Worm (Caenorhabditis elegans) whole organism, L1 larva: Measurements from ENCODE around the gene C50E3.15.

Experiments used
- C16A3.4 ChIP-seq: fragments of 150-350 bp; optimal IDR thresholded peaks from 2 replicates; lab custom pipeline; 2014; ENCODE audit warnings: missing biosample characterization, missing genetic modification characterization
- F16B12.6 ChIP-seq: fragments of 150-350 bp; optimal IDR thresholded peaks from 2 replicates; lab custom pipeline; 2014; ENCODE audit warnings: missing biosample characterization, missing genetic modification characterization
- Y116A8C.19 ChIP-seq: sonication (generic microtip); optimal IDR thresholded peaks from 2 replicates; lab custom pipeline; 2016; ENCODE audit warnings: missing compliant biosample characterization, missing genetic modification characterization, borderline replicate concordance
- aly-2 ChIP-seq: fragments of 150-350 bp; optimal IDR thresholded peaks from 2 replicates; lab custom pipeline; 2014; ENCODE audit warnings: missing biosample characterization, missing genetic modification characterization
- ama-1 ChIP-seq: fragments of 150-350 bp; optimal IDR thresholded peaks from 2 replicates; lab custom pipeline; 2014
- blmp-1 ChIP-seq: fragments of 150-350 bp; optimal IDR thresholded peaks from 2 replicates; lab custom pipeline; 2014; ENCODE audit warnings: missing biosample characterization, missing genetic modification characterization
- ceh-8 ChIP-seq: fragments of 200-800 bp; sonication (Bioruptor generic); optimal IDR thresholded peaks from 2 replicates; lab custom pipeline; 2018; ENCODE audit warnings: mild to moderate bottlenecking, missing genetic modification characterization, moderate library complexity, missing compliant biosample characterization
- ceh-90 ChIP-seq: sonication (generic microtip); optimal IDR thresholded peaks from 2 replicates; lab custom pipeline; 2016; ENCODE audit warnings: missing genetic modification characterization, missing compliant biosample characterization
- ces-1 ChIP-seq: fragments of 150-350 bp; optimal IDR thresholded peaks from 2 replicates; lab custom pipeline; 2014; ENCODE audit warnings: missing biosample characterization, missing genetic modification reagents, missing genetic modification characterization
- dpl-1 ChIP-seq, 3 experiments: fragments of 150-350 bp in 2 of 3; sonication (generic microtip) in 1 of 3; optimal IDR thresholded peaks; 2 replicates each; lab custom pipeline; 2014 to 2017; ENCODE audit warnings: missing biosample characterization in 3 of 3, missing genetic modification characterization in 3 of 3, missing genetic modification reagents in 3 of 3
- dsc-1 ChIP-seq: sonication (generic microtip); optimal IDR thresholded peaks from 2 replicates; lab custom pipeline; 2016; ENCODE audit warnings: mild to moderate bottlenecking, missing genetic modification characterization, missing compliant biosample characterization
- efl-3 ChIP-seq: fragments of 200-800 bp; sonication (Bioruptor generic); optimal IDR thresholded peaks from 2 replicates; lab custom pipeline; 2018; ENCODE audit warnings: mild to moderate bottlenecking, missing genetic modification characterization, missing compliant biosample characterization
- egl-27 ChIP-seq, 2 experiments: fragments of 150-350 bp in 1 of 2; sonication (generic microtip); optimal IDR thresholded peaks; 3 replicates each; lab custom pipeline; 2017 to 2018; ENCODE audit warnings: missing biosample characterization in 2 of 2, missing genetic modification characterization in 2 of 2, missing genetic modification reagents in 2 of 2
- fkh-10 ChIP-seq: sonication (generic microtip); optimal IDR thresholded peaks from 2 replicates; lab custom pipeline; 2017; ENCODE audit warnings: missing biosample characterization, missing genetic modification reagents, missing genetic modification characterization
- fkh-4 ChIP-seq: sonication (generic microtip); optimal IDR thresholded peaks from 2 replicates; lab custom pipeline; 2016; ENCODE audit warnings: missing compliant biosample characterization, missing genetic modification characterization, borderline replicate concordance
- fos-1 ChIP-seq: fragments of 150-350 bp; optimal IDR thresholded peaks from 2 replicates; lab custom pipeline; 2014; ENCODE audit warnings: missing biosample characterization, missing genetic modification characterization
- grh-1 ChIP-seq: fragments of 200-800 bp; sonication (Bioruptor generic); IDR thresholded peaks from 2 replicates; pipeline ENCODE4 v1.3.6; 2022; ENCODE audit warnings: missing genetic modification reagents, missing genetic modification characterization, missing compliant biosample characterization
- hlh-17 ChIP-seq: fragments of 200-800 bp; sonication (Bioruptor generic); optimal IDR thresholded peaks from 2 replicates; lab custom pipeline; 2018; ENCODE audit warnings: missing genetic modification characterization, mild to moderate bottlenecking, missing compliant biosample characterization, moderate library complexity, borderline replicate concordance
- hpl-2 ChIP-seq: fragments of 150-350 bp; optimal IDR thresholded peaks from 2 replicates; lab custom pipeline; 2014; ENCODE audit warnings: missing biosample characterization, missing genetic modification reagents, missing genetic modification characterization
- isw-1 ChIP-seq: fragments of 200-800 bp; sonication (Bioruptor generic); IDR thresholded peaks from 2 replicates; pipeline ENCODE4 v1.3.6; 2022; ENCODE audit warnings: missing genetic modification characterization, missing compliant biosample characterization
- lin-13 ChIP-seq: fragments of 150-350 bp; optimal IDR thresholded peaks from 2 replicates; lab custom pipeline; 2014; ENCODE audit warnings: missing biosample characterization, missing genetic modification reagents, missing genetic modification characterization
- lin-35 ChIP-seq, 2 experiments: fragments of 150-350 bp; optimal IDR thresholded peaks; 2 replicates each; lab custom pipeline; 2014; ENCODE audit warnings: missing biosample characterization in 2 of 2, missing genetic modification characterization in 2 of 2, missing genetic modification reagents in 2 of 2
- lsy-2 ChIP-seq, 2 experiments: fragments of 150-350 bp; optimal IDR thresholded peaks; 2 replicates each; lab custom pipeline; 2014; ENCODE audit warnings: missing biosample characterization in 2 of 2, missing genetic modification characterization in 2 of 2
- mep-1 ChIP-seq: fragments of 150-350 bp; optimal IDR thresholded peaks from 2 replicates; lab custom pipeline; 2014; ENCODE audit warnings: missing biosample characterization, missing genetic modification characterization
- nhr-20 ChIP-seq: sonication (generic microtip); optimal IDR thresholded peaks from 2 replicates; lab custom pipeline; 2016; ENCODE audit warnings: mild to moderate bottlenecking, missing genetic modification characterization, missing compliant biosample characterization
- nhr-47 ChIP-seq: sonication (generic microtip); optimal IDR thresholded peaks from 2 replicates; lab custom pipeline; 2016; ENCODE audit warnings: mild to moderate bottlenecking, missing genetic modification characterization, moderate library complexity, missing compliant biosample characterization
- nhr-71 ChIP-seq: sonication (generic microtip); optimal IDR thresholded peaks from 2 replicates; lab custom pipeline; 2016; ENCODE audit warnings: mild to moderate bottlenecking, missing genetic modification characterization, moderate library complexity, missing compliant biosample characterization
- nhr-76 ChIP-seq: sonication (generic microtip); optimal IDR thresholded peaks from 2 replicates; lab custom pipeline; 2017; ENCODE audit warnings: missing biosample characterization, missing genetic modification characterization
- nhr-84 ChIP-seq: sonication (generic microtip); optimal IDR thresholded peaks from 2 replicates; lab custom pipeline; 2017; ENCODE audit warnings: missing biosample characterization, missing genetic modification characterization
- nhr-85 ChIP-seq: sonication (generic microtip); peaks from one replicate; lab custom pipeline; 2016; ENCODE audit warnings: missing genetic modification characterization, inconsistent platforms, missing compliant biosample characterization
- pag-3 ChIP-seq: sonication (generic microtip); optimal IDR thresholded peaks from 2 replicates; lab custom pipeline; 2017; ENCODE audit warnings: missing genetic modification characterization, mild to moderate bottlenecking, missing compliant biosample characterization, antibody characterized with exemption, borderline replicate concordance; ENCODE audit not compliant: insufficient read depth
- pax-3 ChIP-seq: fragments of 200-800 bp; sonication (Bioruptor generic); optimal IDR thresholded peaks from 2 replicates; lab custom pipeline; 2018; ENCODE audit warnings: mild to moderate bottlenecking, missing genetic modification characterization, moderate library complexity, missing compliant biosample characterization
- skn-1 ChIP-seq: fragments of 150-350 bp; optimal IDR thresholded peaks from 2 replicates; lab custom pipeline; 2014; ENCODE audit warnings: missing biosample characterization, missing genetic modification characterization
- snpc-4 ChIP-seq: fragments of 150-350 bp; optimal IDR thresholded peaks from 2 replicates; lab custom pipeline; 2014; ENCODE audit warnings: missing biosample characterization, missing genetic modification characterization
- sup-37 ChIP-seq: fragments of 200-800 bp; sonication (Bioruptor generic); optimal IDR thresholded peaks from 2 replicates; lab custom pipeline; 2018; ENCODE audit warnings: mild to moderate bottlenecking, missing genetic modification characterization, missing compliant biosample characterization
- tbx-2 ChIP-seq: sonication (generic microtip); optimal IDR thresholded peaks from 2 replicates; lab custom pipeline; 2016; ENCODE audit warnings: missing genetic modification characterization, missing compliant biosample characterization
- unc-130 ChIP-seq: fragments of 150-350 bp; optimal IDR thresholded peaks from 2 replicates; lab custom pipeline; 2017; ENCODE audit warnings: missing biosample characterization, missing genetic modification characterization, inconsistent platforms
- unc-30 ChIP-seq: sonication (generic microtip); optimal IDR thresholded peaks from 2 replicates; lab custom pipeline; 2017; ENCODE audit warnings: missing biosample characterization, missing genetic modification characterization
- unc-98 ChIP-seq: fragments of 200-800 bp; sonication (Bioruptor generic); IDR thresholded peaks from 2 replicates; pipeline ENCODE4 v1.3.6; 2022; ENCODE audit warnings: missing genetic modification characterization, missing compliant biosample characterization
- vab-15 ChIP-seq: sonication (generic microtip); optimal IDR thresholded peaks from 2 replicates; lab custom pipeline; 2017; ENCODE audit warnings: missing genotype, mild to moderate bottlenecking, missing genetic modification characterization, missing compliant biosample characterization
- zip-4 ChIP-seq: fragments of 200-800 bp; sonication (Bioruptor generic); optimal IDR thresholded peaks from 2 replicates; lab custom pipeline; 2018; ENCODE audit warnings: mild to moderate bottlenecking, missing genetic modification characterization, moderate library complexity, missing compliant biosample characterization
- ztf-4 ChIP-seq: fragments of 150-350 bp; optimal IDR thresholded peaks from 2 replicates; lab custom pipeline; 2014; ENCODE audit warnings: missing biosample characterization, missing genetic modification characterization

The C50E3.15 gene

DNA sequence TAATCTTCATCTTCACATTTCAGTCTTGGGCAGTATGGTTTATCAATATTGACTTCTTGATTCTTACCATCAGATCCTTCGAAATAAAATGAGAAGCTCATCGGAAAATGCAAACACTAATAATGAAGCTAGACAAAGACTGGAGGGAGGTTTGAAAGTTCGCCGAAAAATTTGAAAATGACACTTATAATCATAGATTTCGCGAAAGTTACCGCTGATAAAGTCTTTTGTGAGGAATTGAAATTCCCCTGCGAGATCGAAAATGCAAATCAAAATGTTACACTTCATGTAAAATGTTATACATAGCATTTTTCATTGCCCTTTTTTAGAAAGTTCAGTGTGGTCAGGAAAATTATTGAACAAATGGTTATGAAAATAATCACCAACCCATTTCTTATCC, 19.9 kb upstream of the C50E3.15 start, which contains the start of gene C50E3.7:
Gene C50E3.7 (minus strand): TSS at position 101 of the 400 bp plus-strand sequence.
- TF ChIP-seq fkh-10 (GFP tag; lab: Kevin White, UChicago) (no peak), ces-1 (GFP tag; lab: Kevin White, UChicago) (no peak), isw-1 (GFP tag; lab: Robert Waterston, UW) (no peak), efl-3 (no peak), pax-3 (tag; lab: Kevin White, UChicago) (no peak), ceh-8 (no peak), zip-4 (GFP tag; lab: Kevin White, UChicago) (no peak), dsc-1 (tag; lab: Kevin White, UChicago) (no peak), aly-2 (tag; lab: Kevin White, UChicago) (no peak), grh-1 (GFP tag; lab: Robert Waterston, UW) (no peak), F16B12.6 (tag; lab: Kevin White, UChicago) (no peak), ztf-4 (tag; lab: Kevin White, UChicago) (no peak), unc-98 (no peak), egl-27 (tag; optimal IDR thresholded peaks at IDR 0.05; lab: Kevin White, UChicago) (no peak), ceh-90 (no peak), C16A3.4 (tag; lab: Kevin White, UChicago) (no peak), tbx-2 (no peak)

DNA sequence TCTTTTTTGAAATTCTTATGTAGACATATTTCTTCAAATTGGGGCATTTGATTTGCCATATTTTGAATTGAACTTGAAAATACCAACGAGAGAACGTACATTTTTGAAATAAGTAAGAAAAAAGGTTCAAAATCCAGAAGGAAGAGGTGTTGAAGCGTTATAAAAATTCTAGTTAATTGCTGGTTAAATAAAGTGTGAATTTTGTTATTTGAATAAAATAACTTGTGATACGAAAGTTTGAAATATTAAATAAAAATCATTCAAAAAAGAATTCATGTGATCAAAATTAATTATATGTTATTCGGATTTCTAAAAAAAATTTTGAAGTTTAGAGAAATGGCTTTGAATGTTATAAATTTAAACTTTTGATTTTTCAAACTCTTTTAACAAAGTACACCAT, 18.1 kb upstream of the C50E3.15 start, which contains the start of gene C50E3.9:
Gene C50E3.9 (minus strand): TSS at position 101 of the 400 bp plus-strand sequence.
- TF ChIP-seq grh-1 (GFP tag; lab: Robert Waterston, UW) = no peak
- no peak for TF ChIP-seq skn-1
- TF ChIP-seq snpc-4 = no peak
- TF ChIP-seq hpl-2 (GFP tag; lab: Kevin White, UChicago) = no peak
- no peak for TF ChIP-seq nhr-20 (tag; lab: Kevin White, UChicago)
- no peak for TF ChIP-seq nhr-84 (tag; lab: Kevin White, UChicago)
- no peak for TF ChIP-seq unc-30 (tag; lab: Kevin White, UChicago)
- no peak for TF ChIP-seq Y116A8C.19
- no peak for TF ChIP-seq mep-1 (tag; lab: Kevin White, UChicago)
- no peak for TF ChIP-seq vab-15 (tag; lab: Kevin White, UChicago)
- TF ChIP-seq fos-1 = no peak
- TF ChIP-seq, all 84 proteins: peak for 0

DNA sequence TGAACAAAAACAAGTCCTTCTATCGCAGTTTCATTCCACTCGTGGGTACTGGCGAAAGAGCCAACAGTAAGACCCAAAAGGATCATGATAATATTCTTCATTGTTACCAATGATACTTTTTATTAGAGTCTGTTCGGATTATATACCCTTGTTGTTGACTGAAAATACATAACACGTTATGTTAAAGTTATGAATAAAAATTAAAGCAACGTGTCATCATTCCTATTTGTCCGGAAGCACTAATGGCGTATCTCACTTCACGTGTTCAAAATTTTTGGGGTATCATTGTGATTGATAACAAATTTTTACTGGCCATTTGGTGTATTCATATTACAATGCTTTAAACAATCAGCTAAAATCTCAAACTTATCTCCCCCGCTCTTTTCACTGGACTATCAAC, 16.8 kb upstream of the C50E3.15 start, which contains the start of gene scl-26:
Gene scl-26 (minus strand): TSS at position 101 of the 400 bp plus-strand sequence.
- no peak for TF ChIP-seq fkh-4 (tag; lab: Kevin White, UChicago)
- TF ChIP-seq nhr-47 (tag; lab: Kevin White, UChicago) = no peak
- TF ChIP-seq blmp-1 = no peak
- TF ChIP-seq skn-1 = no peak
- TF ChIP-seq nhr-76 (tag; lab: Kevin White, UChicago) = no peak
- TF ChIP-seq Y116A8C.19 = no peak
- no peak for TF ChIP-seq lin-35 (GFP tag; optimal IDR thresholded peaks at IDR 0.05; lab: Kevin White, UChicago)
- TF ChIP-seq unc-130 (tag; lab: Kevin White, UChicago) = no peak
- TF ChIP-seq nhr-85 (tag; lab: Kevin White, UChicago) = no peak
- TF ChIP-seq nhr-20 (tag; lab: Kevin White, UChicago) = no peak
- TF ChIP-seq lin-13 = no peak
- no peak for TF ChIP-seq nhr-84 (tag; lab: Kevin White, UChicago)
- TF ChIP-seq dpl-1 (GFP tag; optimal IDR thresholded peaks at IDR 0.05; lab: Kevin White, UChicago) = no peak
- TF ChIP-seq dsc-1 (tag; lab: Kevin White, UChicago) = no peak
- TF ChIP-seq hlh-17 (GFP tag; lab: Kevin White, UChicago) = no peak

DNA sequence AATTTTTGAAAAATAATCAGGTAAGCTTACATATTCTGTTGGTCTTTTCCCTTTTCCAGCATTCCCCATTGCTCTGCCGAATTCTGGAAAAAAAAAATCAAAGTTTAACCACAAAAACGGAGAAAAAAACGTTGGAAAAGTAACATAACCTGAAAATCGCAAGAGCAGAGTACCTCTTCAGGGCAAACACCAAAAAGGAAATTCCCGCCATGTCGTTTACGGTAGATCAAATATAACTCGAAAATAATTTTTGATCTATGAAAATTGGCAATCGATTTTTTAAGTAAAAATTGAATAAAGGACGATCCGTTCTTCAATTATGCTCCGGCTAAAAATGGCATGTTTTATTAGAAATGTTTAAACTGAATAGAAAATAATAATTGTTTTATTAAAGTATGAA, 14.8 kb upstream of the C50E3.15 start, which contains the start of gene C50E3.11:
Gene C50E3.11 (minus strand): TSS at position 83 of the 400 bp plus-strand sequence.
- TF ChIP-seq ama-1 (lab: Kevin White, UChicago) (no peak), lsy-2 (tag; optimal IDR thresholded peaks at IDR 0.05; lab: Kevin White, UChicago) (no peak), lin-35 (GFP tag; optimal IDR thresholded peaks at IDR 0.05; lab: Kevin White, UChicago) (no peak), sup-37 (GFP tag; lab: Kevin White, UChicago) (no peak), pag-3 (tag; lab: Kevin White, UChicago) (no peak), nhr-71 (tag; lab: Kevin White, UChicago) (no peak), F16B12.6 (tag; lab: Kevin White, UChicago) (no peak), fos-1 (no peak), unc-98 (no peak)
